Worm (Caenorhabditis elegans) whole organism, midembryonic: ENCODE data around the gene F52E10.4.

ENCODE experiments used
- T22C8.4 ChIP-seq: fragments of 200-800 bp; sonication (Bioruptor generic); IDR thresholded peaks from 2 replicates; pipeline ENCODE4 v1.3.6; 2022; ENCODE audit warnings: missing genetic modification characterization, missing compliant biosample characterization
- cog-1 ChIP-seq: sonication (generic microtip); optimal IDR thresholded peaks from 2 replicates; lab custom pipeline; 2016; ENCODE audit warnings: missing genetic modification characterization, missing compliant biosample characterization
- flt-1 ChIP-seq: fragments of 200-800 bp; sonication (Bioruptor generic); IDR thresholded peaks from 2 replicates; pipeline ENCODE4 v1.3.6; 2022; ENCODE audit warnings: missing genetic modification characterization, missing compliant biosample characterization
- klf-2 ChIP-seq: fragments of 200-800 bp; sonication (Bioruptor generic); conservative IDR thresholded peaks from 2 replicates; pipeline ENCODE4 v1.3.6; 2022; ENCODE audit warnings: missing genetic modification reagents, missing genetic modification characterization, missing compliant biosample characterization
- med-1 ChIP-seq: sonication (generic microtip); optimal IDR thresholded peaks from 2 replicates; lab custom pipeline; 2017; ENCODE audit warnings: missing genetic modification characterization, mild to moderate bottlenecking, missing compliant biosample characterization, antibody characterized with exemption, missing genetic modification reagents; ENCODE audit not compliant: insufficient read depth
- tab-1 ChIP-seq: fragments of 200-800 bp; sonication (Bioruptor generic); IDR thresholded peaks from 2 replicates; pipeline ENCODE4 v1.3.6; 2022; ENCODE audit warnings: missing genetic modification characterization, missing compliant biosample characterization
- ztf-29 ChIP-seq: fragments of 200-800 bp; sonication (Bioruptor generic); IDR thresholded peaks from 2 replicates; pipeline ENCODE4 v1.3.6; 2022; ENCODE audit warnings: missing genetic modification reagents, missing genetic modification characterization, missing compliant biosample characterization

DNA sequence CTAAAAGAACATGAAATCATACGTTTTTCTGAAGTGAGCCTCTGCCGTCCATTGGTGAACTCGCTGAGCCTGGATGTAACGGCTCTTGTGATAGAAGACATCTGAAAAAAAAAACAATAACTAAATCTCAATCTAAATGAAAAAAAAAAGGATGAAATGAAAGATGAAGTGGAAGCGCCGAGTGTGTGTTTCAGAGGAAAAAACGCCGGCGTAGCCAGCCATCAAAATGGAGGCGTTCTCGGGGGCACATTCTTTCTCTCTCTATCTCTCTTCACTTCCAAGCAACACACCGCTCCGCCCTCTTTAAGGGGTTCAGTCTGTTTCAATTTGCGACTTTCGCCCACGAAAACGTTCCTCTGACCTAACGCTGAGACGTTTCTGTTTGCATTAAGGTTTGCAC lies 24.8 kb upstream of the F52E10.4 start, which contains the start of gene T01B4.3:
- TF ChIP-seq T22C8.4 (GFP tag; lab: Robert Waterston, UW) = no peak
- no peak for TF ChIP-seq med-1 (GFP tag; lab: Kevin White, UChicago)
- no peak for TF ChIP-seq tab-1 (GFP tag; lab: Robert Waterston, UW)
- no peak for TF ChIP-seq ztf-29 (GFP tag; lab: Robert Waterston, UW)
- TF ChIP-seq cog-1 = no peak
- TF ChIP-seq klf-2 (GFP tag; lab: Robert Waterston, UW) = no peak
- TF ChIP-seq flt-1 (GFP tag; lab: Robert Waterston, UW) = no peak
